Fruit fly (Drosophila melanogaster) whole organism, pupa: ENCODE results near the gene shep.

ENCODE experiments used
- CG10348 ChIP-seq: fragments of 200-800 bp; sonication (Bioruptor generic); IDR thresholded peaks from 2 replicates; pipeline ENCODE4 v1.3.6; 2022; ENCODE audit warnings: missing biosample characterization, missing genetic modification characterization
- CG12605 ChIP-seq: fragments of 200-800 bp; sonication (Bioruptor generic); IDR thresholded peaks from 2 replicates; pipeline ENCODE4 v1.3.6; 2022; ENCODE audit warnings: missing biosample characterization, missing genetic modification characterization
- CG13204 ChIP-seq: fragments of 200-800 bp; sonication (Bioruptor generic); optimal IDR thresholded peaks from 2 replicates; lab custom pipeline; 2018; ENCODE audit warnings: missing biosample characterization, mild to moderate bottlenecking, missing genetic modification characterization, moderate library complexity
- CG14655 ChIP-seq: fragments of 200-800 bp; sonication (Bioruptor generic); optimal IDR thresholded peaks from 3 replicates; lab custom pipeline; 2017; ENCODE audit warnings: mild to moderate bottlenecking, missing biosample characterization, missing genetic modification reagents, missing genetic modification characterization
- CG15710 ChIP-seq: fragments of 200-800 bp; sonication (Bioruptor generic); optimal IDR thresholded peaks from 2 replicates; lab custom pipeline; 2018; ENCODE audit warnings: missing biosample characterization, mild to moderate bottlenecking, missing genetic modification characterization, moderate library complexity
- CG17806 ChIP-seq: fragments of 200-800 bp; sonication (Bioruptor generic); optimal IDR thresholded peaks from 2 replicates; lab custom pipeline; 2018; ENCODE audit warnings: missing biosample characterization, mild to moderate bottlenecking, missing genetic modification characterization, moderate library complexity
- CG32121 ChIP-seq: fragments of 200-800 bp; sonication (Bioruptor generic); IDR thresholded peaks from 2 replicates; pipeline ENCODE4 v1.3.6; 2022; ENCODE audit warnings: missing biosample characterization, missing genetic modification characterization
- CG34367 ChIP-seq: fragments of 200-800 bp; sonication (Bioruptor generic); optimal IDR thresholded peaks from 2 replicates; lab custom pipeline; 2018; ENCODE audit warnings: missing biosample characterization, mild to moderate bottlenecking, missing genetic modification characterization
- CG4496 ChIP-seq: fragments of 200-800 bp; sonication (Bioruptor generic); IDR thresholded peaks from 3 replicates; pipeline ENCODE4 v1.3.6; 2022; ENCODE audit warnings: missing biosample characterization, missing genetic modification characterization
- CG8159 ChIP-seq: fragments of 200-800 bp; sonication (Bioruptor generic); optimal IDR thresholded peaks from 3 replicates; lab custom pipeline; 2018; ENCODE audit warnings: missing biosample characterization, mild to moderate bottlenecking, missing genetic modification characterization, moderate library complexity
- CG8301 ChIP-seq: fragments of 200-800 bp; sonication (Bioruptor generic); optimal IDR thresholded peaks from 2 replicates; lab custom pipeline; 2018; ENCODE audit warnings: missing biosample characterization, mild to moderate bottlenecking, missing genetic modification characterization
- CG9948 ChIP-seq: fragments of 200-800 bp; sonication (Bioruptor generic); optimal IDR thresholded peaks from 2 replicates; lab custom pipeline; 2018; ENCODE audit warnings: missing biosample characterization, mild to moderate bottlenecking, missing genetic modification characterization, moderate library complexity
- D1 ChIP-seq: fragments of 200-800 bp; sonication (Bioruptor generic); optimal IDR thresholded peaks from 2 replicates; lab custom pipeline; 2018; ENCODE audit warnings: missing biosample characterization, mild to moderate bottlenecking, missing genetic modification characterization, moderate library complexity
- EcR ChIP-seq: fragments of 200-800 bp; sonication (Bioruptor generic); optimal IDR thresholded peaks from 3 replicates; lab custom pipeline; 2019; ENCODE audit warnings: missing biosample characterization, missing genetic modification characterization, mild to moderate bottlenecking, moderate library complexity, missing genetic modification reagents
- Ets98B ChIP-seq: fragments of 200-800 bp; sonication (Bioruptor generic); IDR thresholded peaks from 2 replicates; pipeline ENCODE4 v1.3.6; 2022; ENCODE audit warnings: missing biosample characterization, missing genetic modification characterization
- Pif1A ChIP-seq: fragments of 200-800 bp; sonication (Bioruptor generic); optimal IDR thresholded peaks from 3 replicates; lab custom pipeline; 2016; ENCODE audit warnings: missing biosample characterization, missing genetic modification characterization
- Pif1B ChIP-seq: fragments of 200-800 bp; sonication (Bioruptor generic); optimal IDR thresholded peaks from 3 replicates; lab custom pipeline; 2016; ENCODE audit warnings: missing biosample characterization, missing genetic modification characterization
- Snoo ChIP-seq: fragments of 200-800 bp; sonication (Bioruptor generic); optimal IDR thresholded peaks from 3 replicates; lab custom pipeline; 2017; ENCODE audit warnings: missing biosample characterization, mild to moderate bottlenecking, missing genetic modification characterization, inconsistent platforms
- fd96Ca ChIP-seq: fragments of 200-800 bp; sonication (Bioruptor generic); IDR thresholded peaks from 3 replicates; pipeline ENCODE4 v1.3.6; 2022; ENCODE audit warnings: missing biosample characterization, missing genetic modification characterization
- gl ChIP-seq: fragments of 200-800 bp; sonication (Bioruptor generic); optimal IDR thresholded peaks from 2 replicates; lab custom pipeline; 2018; ENCODE audit warnings: missing biosample characterization, mild to moderate bottlenecking, missing genetic modification characterization
- rn ChIP-seq: fragments of 200-800 bp; sonication (Bioruptor generic); IDR thresholded peaks from 2 replicates; pipeline ENCODE4 v1.3.6; 2022; ENCODE audit warnings: missing biosample characterization, missing genetic modification characterization

Gene shep

dm6 chr3L:5186807-5187571 is 90.8 kb downstream of the shep start:
- TF ChIP-seq gl (tag; lab: Kevin White, UChicago) (peak; percentile 74), CG15710 (tag; lab: Kevin White, UChicago) (peak; percentile 84), CG9948 (tag; lab: Kevin White, UChicago) (peak; percentile 91), rn (GFP tag; lab: Robert Waterston, UW) (peak; percentile 83), CG32121 (GFP tag; lab: Robert Waterston, UW) (peak; percentile 93), CG13204 (GFP tag; lab: Kevin White, UChicago) (peak; percentile 52), CG8301 (tag; lab: Kevin White, UChicago) (peak; percentile 97), CG14655 (GFP tag; lab: Kevin White, UChicago) (peak; percentile 96), CG34367 (tag; lab: Kevin White, UChicago) (peak; percentile 87), Snoo (tag; lab: Kevin White, UChicago) (peak; percentile 75), EcR (no peak), fd96Ca (GFP tag; lab: Robert Waterston, UW) (peak; percentile 95), CG10348 (GFP tag; lab: Robert Waterston, UW) (peak; percentile 73), CG17806 (peak; percentile 88), CG8159 (tag; lab: Kevin White, UChicago) (peak; percentile 88), Pif1A (GFP tag; lab: Kevin White, UChicago) (peak; percentile 92), CG12605 (GFP tag; lab: Robert Waterston, UW) (peak; percentile 88), Pif1B (GFP tag; lab: Kevin White, UChicago) (peak; percentile 82), CG4496 (GFP tag; lab: Robert Waterston, UW) (peak; percentile 96), D1 (tag; lab: Kevin White, UChicago) (no peak), Ets98B (peak; percentile 94)

- TF ChIP-seq CG9948 (tag; lab: Kevin White, UChicago) (no peak), CG12605 (GFP tag; lab: Robert Waterston, UW) (0 out of 2 replicates have a peak, but pooled peaks have one; percentile 8), CG34367 (tag; lab: Kevin White, UChicago) (no peak), CG15710 (tag; lab: Kevin White, UChicago) (no peak), CG14655 (GFP tag; lab: Kevin White, UChicago) (peak; percentile 17), CG4496 (GFP tag; lab: Robert Waterston, UW) (peak; percentile 50; the same call in 1 of the 3 replicates), CG32121 (GFP tag; lab: Robert Waterston, UW) (0 out of 2 replicates have a peak, but pooled peaks have one; percentile 8), EcR (no peak), D1 (tag; lab: Kevin White, UChicago) (no peak), gl (tag; lab: Kevin White, UChicago) (no peak), CG13204 (GFP tag; lab: Kevin White, UChicago) (no peak), CG17806 (no peak), Snoo (tag; lab: Kevin White, UChicago) (no peak), Pif1A (GFP tag; lab: Kevin White, UChicago) (no peak), fd96Ca (GFP tag; lab: Robert Waterston, UW) (0 out of 3 replicates have a peak, but pooled peaks have one; percentile 39), Ets98B (peak; percentile 40; the same call in 1 of the 2 replicates), CG10348 (GFP tag; lab: Robert Waterston, UW) (no peak), Pif1B (GFP tag; lab: Kevin White, UChicago) (peak; percentile 5)
Measured at dm6 chr3L:5184860-5185639, 92.7 kb downstream of the shep start.

- TF ChIP-seq EcR (peak; percentile 49), CG12605 (GFP tag; lab: Robert Waterston, UW) (0 out of 2 replicates have a peak, but pooled peaks have one; percentile 7), CG14655 (GFP tag; lab: Kevin White, UChicago) (no peak), CG8159 (tag; lab: Kevin White, UChicago) (peak; percentile 20), Pif1A (GFP tag; lab: Kevin White, UChicago) (peak; percentile 22)
- TF ChIP-seq, all 21 proteins: peak for 4
Measured at dm6 chr3L:5184502-5184859, 93.3 kb downstream of the shep start.

- TF ChIP-seq rn (GFP tag; lab: Robert Waterston, UW) (no peak), CG10348 (GFP tag; lab: Robert Waterston, UW) (no peak), EcR (no peak), CG9948 (tag; lab: Kevin White, UChicago) (no peak), D1 (tag; lab: Kevin White, UChicago) (no peak), CG32121 (GFP tag; lab: Robert Waterston, UW) (no peak), CG34367 (tag; lab: Kevin White, UChicago) (no peak), CG14655 (GFP tag; lab: Kevin White, UChicago) (no peak), fd96Ca (GFP tag; lab: Robert Waterston, UW) (no peak), CG8301 (tag; lab: Kevin White, UChicago) (no peak), Ets98B (no peak), Pif1B (GFP tag; lab: Kevin White, UChicago) (no peak), CG13204 (GFP tag; lab: Kevin White, UChicago) (no peak), Snoo (tag; lab: Kevin White, UChicago) (no peak), CG15710 (tag; lab: Kevin White, UChicago) (no peak), Pif1A (GFP tag; lab: Kevin White, UChicago) (no peak), CG17806 (no peak), CG4496 (GFP tag; lab: Robert Waterston, UW) (no peak), CG8159 (tag; lab: Kevin White, UChicago) (no peak)
Measured at dm6 chr3L:5183662-5184061, 94.1 kb downstream of the shep start.
